Fruit fly (Drosophila melanogaster): ENCODE results near the gene CG15482.
A peak's percentile ranks its signal among the peaks of the same experiment; 100 is the strongest.

The CG15482 gene

dm6 chr2L:13182415-13182814 lies 29.2 kb downstream of the CG15482 start, which contains the start of gene Mgat3 (continued):
- TF ChIP-seq pzg (GFP tag; optimal IDR thresholded peaks at IDR 0.05) (peak; percentile 34), gro (GFP tag; optimal IDR thresholded peaks at IDR 0.05) (no peak), BEAF-32 (GFP tag; optimal IDR thresholded peaks at IDR 0.05) (peak; percentile 13), CG6791 (GFP tag; IDR thresholded peaks at IDR 0.05; ENCODE audit: partially characterized antibody) (no peak), Myb (GFP tag; optimal IDR thresholded peaks at IDR 0.05) (peak; percentile 41), CG31388 (GFP tag; optimal IDR thresholded peaks at IDR 0.05) (no peak), crol (GFP tag; IDR thresholded peaks at IDR 0.05) (peak; percentile 84), Hey (tag; optimal IDR thresholded peaks at IDR 0.05) (no peak), oc (tag; optimal IDR thresholded peaks at IDR 0.05) (no peak), tin (GFP tag; optimal IDR thresholded peaks at IDR 0.05) (no peak), CG3995 (GFP tag; optimal IDR thresholded peaks at IDR 0.05) (peak; percentile 1), Med (GFP tag) (peak; percentile 27), CG9817 (tag; optimal IDR thresholded peaks at IDR 0.05) (no peak), CG10267 (tag; optimal IDR thresholded peaks at IDR 0.05) (peak; percentile 94), CG17568 (GFP tag; optimal IDR thresholded peaks at IDR 0.05) (no peak), trem (tag; optimal IDR thresholded peaks at IDR 0.05) (peak; percentile 5), z (GFP tag; IDR thresholded peaks at IDR 0.05) (no peak), hth (optimal IDR thresholded peaks at IDR 0.05) (no peak), CrebB (tag; optimal IDR thresholded peaks at IDR 0.05) (no peak), so (GFP tag; IDR thresholded peaks at IDR 0.05) (no peak), CG2116 (GFP tag; optimal IDR thresholded peaks at IDR 0.05) (peak; percentile 55), CG34224 (GFP tag; IDR thresholded peaks at IDR 0.05; ENCODE audit: partially characterized antibody) (peak; percentile 48; the same call in 2 of the 3 replicates), Pdp1 (GFP tag; optimal IDR thresholded peaks at IDR 0.05) (no peak), CG34376 (GFP tag; optimal IDR thresholded peaks at IDR 0.05) (no peak), NC2β (GFP tag; optimal IDR thresholded peaks at IDR 0.05) (no peak)

dm6 chr2L:13179095-13179494 lies 32.5 kb downstream of the CG15482 start, which contains the start of gene Alg7:
Alg7 (plus strand) TSS chr2L:13179247.
- TF ChIP-seq ap (GFP tag; IDR thresholded peaks at IDR 0.05) (no peak), CHES-1-like (GFP tag; optimal IDR thresholded peaks at IDR 0.05) (no peak), CG13287 (GFP tag; IDR thresholded peaks at IDR 0.05; ENCODE audit: partially characterized antibody) (peak; percentile 50), MBD-R2 (GFP tag; IDR thresholded peaks at IDR 0.05) (peak; percentile 82), tx (GFP tag; optimal IDR thresholded peaks at IDR 0.05) (no peak), fd96Cb (tag; optimal IDR thresholded peaks at IDR 0.05) (no peak), Meics (GFP tag; optimal IDR thresholded peaks at IDR 0.05) (no peak), H15 (GFP tag; IDR thresholded peaks at IDR 0.05) (no peak), unc-4 (GFP tag; IDR thresholded peaks at IDR 0.05; ENCODE audit: partially characterized antibody) (0 out of 2 replicates have a peak, but pooled peaks have one; percentile 15), Dp (GFP tag; optimal IDR thresholded peaks at IDR 0.05) (peak; percentile 37), D19A (tag; optimal IDR thresholded peaks at IDR 0.05) (no peak), Rfx (GFP tag; IDR thresholded peaks at IDR 0.05) (no peak), grau (tag; optimal IDR thresholded peaks at IDR 0.05) (no peak), phol (tag; optimal IDR thresholded peaks at IDR 0.05) (no peak), Usf (GFP tag; optimal IDR thresholded peaks at IDR 0.05) (no peak), Mrtf (GFP tag; IDR thresholded peaks at IDR 0.05) (no peak), Adf1 (GFP tag; IDR thresholded peaks at IDR 0.05) (no peak), luna (GFP tag; optimal IDR thresholded peaks at IDR 0.05) (no peak), CG2120 (GFP tag; optimal IDR thresholded peaks at IDR 0.05) (no peak), btn (GFP tag; optimal IDR thresholded peaks at IDR 0.05) (no peak), Neu2 (GFP tag; optimal IDR thresholded peaks at IDR 0.05; ENCODE audit: borderline replicate concordance) (no peak), TFAM (GFP tag; optimal IDR thresholded peaks at IDR 0.05) (no peak), lilli (GFP tag; optimal IDR thresholded peaks at IDR 0.05) (no peak), Doc2 (GFP tag; IDR thresholded peaks at IDR 0.05) (no peak), Bdp1 (GFP tag; optimal IDR thresholded peaks at IDR 0.05) (no peak), MESR4 (GFP tag; optimal IDR thresholded peaks at IDR 0.05) (peak; percentile 51), CG7556 (GFP tag; optimal IDR thresholded peaks at IDR 0.05) (no peak), sob (GFP tag; IDR thresholded peaks at IDR 0.05) (no peak)

All from whole organism, embryonic.